Worm (Caenorhabditis elegans) whole organism, dauer: ENCODE results near the gene F54D10.5.

Experiments
- unc-62 ChIP-seq: sonication (generic microtip); optimal IDR thresholded peaks from 2 replicates; lab custom pipeline; 2017; ENCODE audit warnings: missing biosample characterization, missing genetic modification reagents, missing genetic modification characterization

F54D10.5 gene

ce11 chrII:3806964-3807363 lies 1.0 kb downstream of the F54D10.5 start, which contains the start of gene F54D10.4:
Gene F54D10.4, minus strand, starts transcription at chrII:3807064.
- no peak for TF ChIP-seq unc-62 (GFP tag; lab: Kevin White, UChicago)

ce11 chrII:3805518-3805917 lies 2.5 kb downstream of the F54D10.5 start:
- no peak for TF ChIP-seq unc-62 (GFP tag; lab: Kevin White, UChicago)

ce11 chrII:3803219-3803618 lies 4.8 kb downstream of the F54D10.5 start, which contains the start of gene ins-32:
Gene ins-32, minus strand, starts transcription at chrII:3803319.
- TF ChIP-seq unc-62 (GFP tag; lab: Kevin White, UChicago): no peak

- no peak for TF ChIP-seq unc-62 (GFP tag; lab: Kevin White, UChicago)
These were observed 12.7 kb downstream of the F54D10.5 start, which contains the start of gene Y8A9A.2 for ce11 chrII:3795323-3795722. Gene Y8A9A.2, plus strand, starts transcription at chrII:3795623.

ce11 chrII:3793336-3793735 lies 14.6 kb downstream of the F54D10.5 start, which contains the start of gene fbxb-99:
Gene fbxb-99, minus strand, starts transcription at chrII:3793436.
- no peak for TF ChIP-seq unc-62 (GFP tag; lab: Kevin White, UChicago)

- TF ChIP-seq unc-62 (GFP tag; lab: Kevin White, UChicago): no peak
These were observed 19.5 kb downstream of the F54D10.5 start for ce11 chrII:3788356-3788962.

- TF ChIP-seq unc-62 (GFP tag; lab: Kevin White, UChicago): no peak
These were observed 20.8 kb downstream of the F54D10.5 start, which contains the start of gene T24E12.13 for ce11 chrII:3787151-3787550. Gene T24E12.13, plus strand, starts transcription at chrII:3787451.

ce11 chrII:3786538-3786937 lies 21.4 kb downstream of the F54D10.5 start:
- TF ChIP-seq unc-62 (GFP tag; lab: Kevin White, UChicago): no peak

ce11 chrII:3785756-3786155 lies 22.2 kb downstream of the F54D10.5 start:
- TF ChIP-seq unc-62 (GFP tag; lab: Kevin White, UChicago): no peak

ce11 chrII:3785257-3785656 lies 22.7 kb downstream of the F54D10.5 start, which contains the start of gene T24E12.1:
Gene T24E12.1, plus strand, starts transcription at chrII:3785557.
- TF ChIP-seq unc-62 (GFP tag; lab: Kevin White, UChicago): no peak

ce11 chrII:3782309-3783000 lies 25.5 kb downstream of the F54D10.5 start, which contains the start of gene T24E12.2:
Gene T24E12.2, plus strand, starts transcription at chrII:3782950.
- TF ChIP-seq unc-62 (GFP tag; lab: Kevin White, UChicago): no peak

ce11 chrII:3781238-3781637 lies 26.7 kb downstream of the F54D10.5 start:
- no peak for TF ChIP-seq unc-62 (GFP tag; lab: Kevin White, UChicago)

ce11 chrII:3779463-3779862 lies 28.5 kb downstream of the F54D10.5 start, which contains the start of gene T24E12.11:
Gene T24E12.11, minus strand, starts transcription at chrII:3779563.
- TF ChIP-seq unc-62 (GFP tag; lab: Kevin White, UChicago): no peak

ce11 chrII:3777802-3778201 lies 30.2 kb downstream of the F54D10.5 start:
- no peak for TF ChIP-seq unc-62 (GFP tag; lab: Kevin White, UChicago)

ce11 chrII:3775719-3776118 lies 32.3 kb downstream of the F54D10.5 start, which contains the start of gene T24E12.3:
Gene T24E12.3, plus strand, starts transcription at chrII:3776019.
- TF ChIP-seq unc-62 (GFP tag; lab: Kevin White, UChicago): no peak

ce11 chrII:3773130-3773529 lies 34.8 kb downstream of the F54D10.5 start, which contains the start of gene T24E12.10:
Gene T24E12.10, minus strand, starts transcription at chrII:3773230.
- TF ChIP-seq unc-62 (GFP tag; lab: Kevin White, UChicago): no peak
